Fruit fly (Drosophila melanogaster) whole organism, embryonic: ENCODE data around the gene Clamp.

Experiments used
- CG10431 ChIP-seq: fragments of 200-800 bp; sonication (Bioruptor generic); optimal IDR thresholded peaks from 3 replicates; lab custom pipeline; 2018; ENCODE audit warnings: missing biosample characterization, mild to moderate bottlenecking, missing genetic modification characterization
- CG14014 ChIP-seq: fragments of 200-800 bp; sonication (Bioruptor generic); IDR thresholded peaks from 2 replicates; pipeline ENCODE4 v1.3.6; 2022; ENCODE audit warnings: missing biosample characterization, missing genetic modification characterization
- CG17385 ChIP-seq: fragments of 200-800 bp; sonication (Bioruptor generic); optimal IDR thresholded peaks from 3 replicates; lab custom pipeline; 2018; ENCODE audit warnings: missing biosample characterization, mild to moderate bottlenecking, missing genetic modification characterization
- CG31388 ChIP-seq: fragments of 200-800 bp; sonication (Bioruptor generic); optimal IDR thresholded peaks from 2 replicates; lab custom pipeline; 2016; ENCODE audit warnings: missing biosample characterization, missing genetic modification characterization
- CG8478 ChIP-seq: fragments of >200 bp; optimal IDR thresholded peaks from 2 replicates; lab custom pipeline; 2018
- CG8765 ChIP-seq: fragments of 200-800 bp; sonication (Bioruptor generic); IDR thresholded peaks from 2 replicates; pipeline ENCODE4 v1.3.6; 2022; ENCODE audit warnings: missing biosample characterization, missing genetic modification characterization
- Dref ChIP-seq: fragments of 200-800 bp; sonication (Bioruptor generic); IDR thresholded peaks from 2 replicates; pipeline ENCODE4 v1.3.6; 2022; ENCODE audit warnings: missing biosample characterization, missing genetic modification characterization
- E2f1 ChIP-seq: fragments of 200-800 bp; sonication (Bioruptor generic); IDR thresholded peaks from 2 replicates; pipeline ENCODE4 v1.3.6; 2022; ENCODE audit warnings: missing biosample characterization, missing genetic modification characterization
- Ets97D ChIP-seq: fragments of 200-800 bp; sonication (Bioruptor generic); optimal IDR thresholded peaks from 3 replicates; lab custom pipeline; 2016; ENCODE audit warnings: missing biosample characterization, missing genetic modification characterization
- Hey ChIP-seq: fragments of 200-800 bp; sonication (Bioruptor generic); optimal IDR thresholded peaks from 3 replicates; lab custom pipeline; 2018; ENCODE audit warnings: missing biosample characterization, mild to moderate bottlenecking, missing genetic modification characterization
- aop ChIP-seq: fragments of 200-800 bp; sonication (Bioruptor generic); IDR thresholded peaks from 2 replicates; pipeline ENCODE4 v1.3.6; 2022; ENCODE audit warnings: missing biosample characterization, missing genetic modification characterization
- fd102C ChIP-seq: fragments of 200-800 bp; sonication (Bioruptor generic); optimal IDR thresholded peaks from 2 replicates; lab custom pipeline; 2018; ENCODE audit warnings: missing biosample characterization, mild to moderate bottlenecking, missing genetic modification characterization, moderate library complexity
- sens-2 ChIP-seq: fragments of 200-800 bp; sonication (Bioruptor generic); IDR thresholded peaks from 2 replicates; pipeline ENCODE4 v1.3.6; 2022; ENCODE audit warnings: missing biosample characterization, missing genetic modification characterization
- usp ChIP-seq: fragments of >200 bp; optimal IDR thresholded peaks from 2 replicates; lab custom pipeline; 2017; ENCODE audit warnings: missing biosample characterization, missing genetic modification characterization

- TF ChIP-seq sens-2 (GFP tag; lab: Robert Waterston, UW) (no peak), fd102C (GFP tag; lab: Kevin White, UChicago) (no peak), CG8478 (lab: Kevin White, UChicago) (no peak), CG14014 (GFP tag; lab: Robert Waterston, UW) (no peak), E2f1 (GFP tag; lab: Robert Waterston, UW) (no peak), CG17385 (GFP tag; lab: Kevin White, UChicago) (no peak), CG8765 (GFP tag; lab: Robert Waterston, UW) (no peak), Ets97D (GFP tag; lab: Kevin White, UChicago) (no peak), Dref (GFP tag; lab: Robert Waterston, UW) (no peak), usp (GFP tag; lab: Kevin White, UChicago) (no peak), aop (GFP tag; lab: Robert Waterston, UW) (no peak), CG10431 (GFP tag; lab: Kevin White, UChicago) (no peak), Hey (no peak), CG31388 (no peak)
These were observed 37.7 kb downstream of the Clamp start, which contains the start of gene CG42748 for dm6 chr2L:22131171-22131675.
